Worm (Caenorhabditis elegans) whole organism, L4 larva: ENCODE measurements around the gene nap-1.
"Not testable (repeated sequence)": the region's sequence is repeated elsewhere in the genome, so short reads cannot be mapped to it uniquely, and the experiment has no call there.

Source experiments
- T26A8.4 ChIP-seq: fragments of 200-800 bp; sonication (Bioruptor generic); IDR thresholded peaks from 2 replicates; pipeline ENCODE4 v1.3.6; 2022; ENCODE audit warnings: missing genetic modification characterization, missing compliant biosample characterization
- Y48G9A.11 ChIP-seq: fragments of 200-800 bp; sonication (Bioruptor generic); IDR thresholded peaks from 2 replicates; pipeline ENCODE4 v1.3.6; 2022; ENCODE audit warnings: missing genetic modification reagents, missing genetic modification characterization, missing compliant biosample characterization
- ZK337.2 ChIP-seq: fragments of 200-800 bp; sonication (Bioruptor generic); IDR thresholded peaks from 2 replicates; pipeline ENCODE4 v1.3.6; 2022; ENCODE audit warnings: missing genetic modification reagents, missing genetic modification characterization, missing compliant biosample characterization
- ZK546.5 ChIP-seq, 2 experiments: sonication (generic microtip); optimal IDR thresholded peaks; 2 replicates each; lab custom pipeline; 2017; ENCODE audit warnings: missing biosample characterization in 2 of 2, missing genetic modification characterization in 2 of 2
- ama-1 ChIP-seq: fragments of 150-350 bp; optimal IDR thresholded peaks from 2 replicates; lab custom pipeline; 2014; ENCODE audit warnings: inconsistent platforms, mixed read lengths
- ceh-28 ChIP-seq: fragments of 150-350 bp; optimal IDR thresholded peaks from 2 replicates; lab custom pipeline; 2014; ENCODE audit warnings: missing biosample characterization, missing genetic modification reagents, missing genetic modification characterization
- ceh-44 ChIP-seq: fragments of 200-800 bp; sonication (Bioruptor generic); IDR thresholded peaks from 2 replicates; pipeline ENCODE4 v1.3.6; 2022; ENCODE audit warnings: missing genetic modification reagents, missing genetic modification characterization, missing compliant biosample characterization
- ceh-62 ChIP-seq: sonication (generic microtip); optimal IDR thresholded peaks from 2 replicates; lab custom pipeline; 2017; ENCODE audit warnings: missing biosample characterization, missing genetic modification characterization
- cey-2 ChIP-seq: sonication (generic microtip); optimal IDR thresholded peaks from 3 replicates; lab custom pipeline; 2017; ENCODE audit warnings: missing genetic modification characterization, mild to moderate bottlenecking, missing compliant biosample characterization, antibody characterized with exemption, borderline replicate concordance; ENCODE audit not compliant: insufficient read depth
- daf-8 ChIP-seq: fragments of 200-800 bp; sonication (Bioruptor generic); IDR thresholded peaks from 2 replicates; pipeline ENCODE4 v1.3.6; 2022; ENCODE audit warnings: missing genetic modification characterization, missing compliant biosample characterization
- dpl-1 ChIP-seq: fragments of 150-350 bp; optimal IDR thresholded peaks from 2 replicates; lab custom pipeline; 2014; ENCODE audit warnings: missing biosample characterization, missing genetic modification reagents, missing genetic modification characterization
- hlh-11 ChIP-seq: fragments of 200-800 bp; sonication (Bioruptor generic); optimal IDR thresholded peaks from 2 replicates; lab custom pipeline; 2018; ENCODE audit warnings: mild to moderate bottlenecking, missing genetic modification characterization, missing compliant biosample characterization
- jun-1 ChIP-seq: fragments of 150-350 bp; optimal IDR thresholded peaks from 2 replicates; lab custom pipeline; 2014; ENCODE audit warnings: missing biosample characterization, missing genetic modification reagents, missing genetic modification characterization
- lin-29 ChIP-seq: fragments of 200-800 bp; sonication (Bioruptor generic); IDR thresholded peaks from 2 replicates; pipeline ENCODE4 v1.3.6; 2022; ENCODE audit warnings: missing genetic modification reagents, missing genetic modification characterization, missing compliant biosample characterization
- lir-3 ChIP-seq: sonication (generic microtip); optimal IDR thresholded peaks from 2 replicates; lab custom pipeline; 2016; ENCODE audit warnings: mild to moderate bottlenecking, missing genetic modification characterization, missing compliant biosample characterization
- mdl-1 ChIP-seq, 2 experiments: fragments of 150-350 bp in 1 of 2; sonication (generic microtip) in 1 of 2; optimal IDR thresholded peaks; 2 replicates each; lab custom pipeline; 2014 to 2017; ENCODE audit warnings: missing biosample characterization in 2 of 2, missing genetic modification characterization in 2 of 2
- mes-2 ChIP-seq: sonication (generic microtip); optimal IDR thresholded peaks from 2 replicates; lab custom pipeline; 2016; ENCODE audit warnings: missing genotype, mild to moderate bottlenecking, missing genetic modification characterization, missing compliant biosample characterization; ENCODE audit not compliant: poor library complexity, severe bottlenecking
- mxl-3 ChIP-seq: fragments of 200-800 bp; sonication (Bioruptor generic); optimal IDR thresholded peaks from 2 replicates; lab custom pipeline; 2018; ENCODE audit warnings: mild to moderate bottlenecking, missing genetic modification characterization, missing compliant biosample characterization
- nhr-237 ChIP-seq: sonication (generic microtip); optimal IDR thresholded peaks from 2 replicates; lab custom pipeline; 2017; ENCODE audit warnings: missing biosample characterization, missing genetic modification characterization
- nhr-28 ChIP-seq: fragments of 150-350 bp; optimal IDR thresholded peaks from 2 replicates; lab custom pipeline; 2014; ENCODE audit warnings: missing biosample characterization, missing genetic modification characterization
- nhr-41 ChIP-seq: fragments of 200-800 bp; sonication (Bioruptor generic); IDR thresholded peaks from 2 replicates; pipeline ENCODE4 v1.3.6; 2022; ENCODE audit warnings: missing genetic modification reagents, missing genetic modification characterization, missing compliant biosample characterization
- set-16 ChIP-seq: fragments of 200-800 bp; sonication (Bioruptor generic); IDR thresholded peaks from 2 replicates; pipeline ENCODE4 v1.3.6; 2022; ENCODE audit warnings: missing genetic modification reagents, missing genetic modification characterization, missing compliant biosample characterization
- skn-1 ChIP-seq: fragments of 150-350 bp; optimal IDR thresholded peaks from 2 replicates; lab custom pipeline; 2014; ENCODE audit warnings: missing biosample characterization, missing genetic modification characterization
- snpc-4 ChIP-seq: fragments of 150-350 bp; optimal IDR thresholded peaks from 2 replicates; lab custom pipeline; 2014; ENCODE audit warnings: missing biosample characterization, missing genetic modification characterization
- spr-3 ChIP-seq: fragments of 200-800 bp; sonication (Bioruptor generic); optimal IDR thresholded peaks from 2 replicates; lab custom pipeline; 2018; ENCODE audit warnings: mild to moderate bottlenecking, missing genetic modification characterization, missing compliant biosample characterization
- tag-97 ChIP-seq: fragments of 200-800 bp; sonication (Bioruptor generic); IDR thresholded peaks from 2 replicates; pipeline ENCODE4 v1.3.6; 2022; ENCODE audit warnings: missing genetic modification characterization, missing compliant biosample characterization
- unc-130 ChIP-seq: sonication (generic microtip); optimal IDR thresholded peaks from 2 replicates; lab custom pipeline; 2016; ENCODE audit warnings: missing genetic modification reagents, missing genetic modification characterization, missing compliant biosample characterization
- unc-62 ChIP-seq, 3 experiments: fragments of 150-350 bp in 1 of 3; sonication (generic microtip); optimal IDR thresholded peaks in 2 of 3; peaks in 1 of 3; 1 replicate in 1 of 3; 2 replicates in 2 of 3; lab custom pipeline; 2014 to 2017; ENCODE audit warnings: missing biosample characterization in 3 of 3, missing genetic modification characterization in 3 of 3, missing genetic modification reagents in 3 of 3, missing genotype in 1 of 3
- zfp-2 ChIP-seq: sonication (generic microtip); optimal IDR thresholded peaks from 2 replicates; lab custom pipeline; 2016; ENCODE audit warnings: mild to moderate bottlenecking, missing genetic modification characterization, missing compliant biosample characterization
- zip-2 ChIP-seq: fragments of 150-350 bp; optimal IDR thresholded peaks from 2 replicates; lab custom pipeline; 2014; ENCODE audit warnings: missing biosample characterization, missing genetic modification characterization
- ztf-11 ChIP-seq: fragments of 150-350 bp; optimal IDR thresholded peaks from 2 replicates; lab custom pipeline; 2014; ENCODE audit warnings: missing biosample characterization, missing genetic modification characterization

Gene nap-1

ce11 chrIV:8355592-8355991, 23.5 kb downstream of the nap-1 start, which contains the start of the genes F17E9.2 and col-116:
Gene F17E9.2, plus strand, starts transcription at chrIV:8355892.
Gene col-116, plus strand, starts transcription at chrIV:8355906.
- TF ChIP-seq lir-3 (tag; lab: Kevin White, UChicago) (no peak), Y48G9A.11 (no peak), zip-2 (tag; lab: Kevin White, UChicago) (no peak)

ce11 chrIV:8354572-8354971, 24.5 kb downstream of the nap-1 start, which contains the start of gene F17E9.3:
Gene F17E9.3, plus strand, starts transcription at chrIV:8354872.
- TF ChIP-seq lin-29 (no peak), ztf-11 (tag; lab: Kevin White, UChicago) (no peak), T26A8.4 (GFP tag; lab: Robert Waterston, UW) (no peak), zfp-2 (tag; lab: Kevin White, UChicago) (no peak), ZK337.2 (GFP tag; lab: Robert Waterston, UW) (no peak), ama-1 (lab: Kevin White, UChicago) (no peak), ceh-62 (no peak), set-16 (GFP tag; lab: Robert Waterston, UW) (no peak), mdl-1 (tag; optimal IDR thresholded peaks at IDR 0.05; lab: Kevin White, UChicago) (no peak), nhr-41 (no peak)

- not testable (repeated sequence) for TF ChIP-seq daf-8; Y48G9A.11; tag-97 (GFP tag; lab: Robert Waterston, UW)
Measured at ce11 chrIV:8352036-8352435, 27.1 kb downstream of the nap-1 start, which contains the start of gene F17E9.16. Gene F17E9.16, plus strand, starts transcription at chrIV:8352336.

- TF ChIP-seq unc-130 (no peak), unc-62 (GFP tag; optimal IDR thresholded peaks at IDR 0.05 in 1 of 2; lab: Kevin White, UChicago) (no peak), unc-62 (tag; optimal IDR thresholded peaks at IDR 0.05; lab: Kevin White, UChicago) (no peak), snpc-4 (no peak), jun-1 (tag; lab: Kevin White, UChicago) (no peak), dpl-1 (no peak), ceh-44 (GFP tag; lab: Robert Waterston, UW) (no peak), set-16 (GFP tag; lab: Robert Waterston, UW) (no peak), mes-2 (tag; lab: Kevin White, UChicago) (no peak)
Measured at ce11 chrIV:8348073-8348472, 31.0 kb downstream of the nap-1 start, which contains the start of gene F17E9.4. Gene F17E9.4, plus strand, starts transcription at chrIV:8348373.

ce11 chrIV:8347051-8347450, 32.1 kb downstream of the nap-1 start, which contains the start of the genes F17E9.18 and F17E9.15:
Gene F17E9.18, minus strand, starts transcription at chrIV:8347151.
Gene F17E9.15, plus strand, starts transcription at chrIV:8347418.
- TF ChIP-seq ZK546.5 (tag; optimal IDR thresholded peaks at IDR 0.05; lab: Kevin White, UChicago) (no peak), jun-1 (tag; lab: Kevin White, UChicago) (no peak), ceh-28 (tag; lab: Kevin White, UChicago) (no peak), lin-29 (no peak), cey-2 (tag; lab: Kevin White, UChicago) (no peak), skn-1 (tag; lab: Kevin White, UChicago) (no peak)

- TF ChIP-seq nhr-237 (tag; lab: Kevin White, UChicago), result no peak
- TF ChIP-seq unc-62 (GFP tag; optimal IDR thresholded peaks at IDR 0.05 in 1 of 2; lab: Kevin White, UChicago), result peak in 1 of 2 experiments; percentile 34
- TF ChIP-seq unc-62 (tag; optimal IDR thresholded peaks at IDR 0.05; lab: Kevin White, UChicago), result no peak
- no peak for TF ChIP-seq spr-3 (GFP tag; lab: Kevin White, UChicago)
Measured at ce11 chrIV:8345518-8345917, 33.6 kb downstream of the nap-1 start, which contains the start of gene F17E9.5. Gene F17E9.5, plus strand, starts transcription at chrIV:8345818.

- TF ChIP-seq mxl-3 (GFP tag; lab: Kevin White, UChicago) (no peak), cey-2 (tag; lab: Kevin White, UChicago) (no peak), hlh-11 (tag; lab: Kevin White, UChicago) (no peak), nhr-28 (tag; lab: Kevin White, UChicago) (no peak)
Measured at ce11 chrIV:8342385-8342784, 36.7 kb downstream of the nap-1 start, which contains the start of gene lgc-5. Gene lgc-5, plus strand, starts transcription at chrIV:8342685.
